Worm (Caenorhabditis elegans) whole organism, L3 larva: Measurements from ENCODE around the gene pqn-41.

Experiments
- mdl-1 ChIP-seq: fragments of 150-350 bp; optimal IDR thresholded peaks from 2 replicates; lab custom pipeline; 2014; ENCODE audit warnings: missing biosample characterization, missing genetic modification characterization
- snpc-4 ChIP-seq: fragments of 150-350 bp; optimal IDR thresholded peaks from 2 replicates; lab custom pipeline; 2014; ENCODE audit warnings: missing biosample characterization, missing genetic modification characterization
- unc-39 ChIP-seq: sonication (generic microtip); optimal IDR thresholded peaks from 4 replicates; lab custom pipeline; 2017; ENCODE audit warnings: missing biosample characterization, missing genetic modification characterization

ce11 chrIII:1878918-1879317 lies 26.8 kb upstream of the pqn-41 start:
- TF ChIP-seq unc-39 (tag; lab: Kevin White, UChicago) (no peak), mdl-1 (tag; lab: Kevin White, UChicago) (no peak), snpc-4 (tag; lab: Kevin White, UChicago) (no peak)
